Fruit fly (Drosophila melanogaster): ENCODE results near the gene AgmNAT.

The AgmNAT gene

DNA sequence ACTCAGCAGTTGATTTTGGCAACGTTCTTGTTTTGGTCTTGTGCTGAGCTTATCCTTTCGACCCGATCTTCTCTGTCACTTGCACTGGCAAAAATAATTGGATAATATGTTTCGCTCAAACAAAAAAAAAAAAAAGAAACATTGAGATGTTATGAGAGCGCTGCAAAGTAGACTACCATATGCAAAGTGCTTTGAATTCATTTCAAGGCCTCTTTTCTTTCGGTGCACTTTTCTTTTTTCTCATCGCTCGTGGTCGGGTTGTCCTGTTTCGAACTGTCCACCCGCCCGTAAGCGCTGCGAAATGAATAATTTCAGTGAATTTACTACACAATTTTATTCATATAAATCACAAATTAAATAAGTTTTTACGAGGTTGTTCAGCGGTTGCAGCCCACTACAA is 4.4 kb upstream of the AgmNAT start (continued):
- no peak for TF ChIP-seq CG8319 (GFP tag; optimal IDR thresholded peaks at IDR 0.05)
- TF ChIP-seq fd85E (GFP tag; optimal IDR thresholded peaks at IDR 0.05): no peak
- TF ChIP-seq achi (GFP tag; optimal IDR thresholded peaks at IDR 0.05): no peak
- TF ChIP-seq esn (GFP tag; optimal IDR thresholded peaks at IDR 0.05): no peak
- TF ChIP-seq eg (GFP tag; IDR thresholded peaks at IDR 0.05): no peak
- no peak for TF ChIP-seq Hr4 (GFP tag; optimal IDR thresholded peaks at IDR 0.05)
- TF ChIP-seq CG11294 (GFP tag; IDR thresholded peaks at IDR 0.05): no peak
- TF ChIP-seq Eip93F (GFP tag; optimal IDR thresholded peaks at IDR 0.05): no peak
- no peak for TF ChIP-seq Hr39 (GFP tag; optimal IDR thresholded peaks at IDR 0.05)
- TF ChIP-seq ss (GFP tag; optimal IDR thresholded peaks at IDR 0.05): no peak
- peak; percentile 62 for TF ChIP-seq svp (GFP tag)

DNA sequence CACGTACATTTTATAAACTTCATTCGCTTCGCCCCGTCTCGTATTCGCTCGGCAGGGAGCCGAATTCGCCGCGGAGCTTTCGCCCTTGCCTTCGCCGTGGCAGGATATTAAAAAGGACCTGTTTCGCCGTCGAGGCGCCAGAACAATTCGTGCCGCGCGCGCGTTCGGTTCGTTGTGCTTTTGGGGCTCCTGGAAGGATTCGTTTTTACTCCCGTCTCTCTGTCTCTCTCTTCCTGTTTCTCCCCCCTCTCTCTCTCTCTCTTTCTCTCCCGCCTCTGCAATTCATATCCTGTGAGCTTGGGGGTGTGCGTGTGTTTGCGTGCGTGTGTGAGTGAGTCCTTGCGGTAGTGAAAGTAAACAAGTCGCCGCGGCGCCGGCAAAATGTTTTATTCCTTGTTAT is 2.8 kb upstream of the AgmNAT start, which contains the start of gene CG15765:
Gene CG15765, plus strand, starts transcription at position 132 of the 400 bp plus-strand sequence.
- no peak for TF ChIP-seq CG31627 (GFP tag; optimal IDR thresholded peaks at IDR 0.05)
- no peak for TF ChIP-seq CG6276 (GFP tag; optimal IDR thresholded peaks at IDR 0.05)
- TF ChIP-seq Lpt (GFP tag; optimal IDR thresholded peaks at IDR 0.05): no peak
- TF ChIP-seq Hr39 (GFP tag; optimal IDR thresholded peaks at IDR 0.05): no peak
- no peak for TF ChIP-seq CG6808 (GFP tag; optimal IDR thresholded peaks at IDR 0.05)
- no peak for TF ChIP-seq Sox14 (GFP tag; optimal IDR thresholded peaks at IDR 0.05)
- TF ChIP-seq Eip93F (GFP tag; optimal IDR thresholded peaks at IDR 0.05): no peak
- no peak for TF ChIP-seq Smox (GFP tag; optimal IDR thresholded peaks at IDR 0.05)
- no peak for TF ChIP-seq Eip78C (GFP tag)
- TF ChIP-seq CG1621 (tag; optimal IDR thresholded peaks at IDR 0.05): no peak
- TF ChIP-seq spab (GFP tag; optimal IDR thresholded peaks at IDR 0.05): no peak
- no peak for TF ChIP-seq Sox102F (GFP tag; optimal IDR thresholded peaks at IDR 0.05)
- no peak for TF ChIP-seq CG9139 (GFP tag; optimal IDR thresholded peaks at IDR 0.05)
- no peak for TF ChIP-seq Met (GFP tag; optimal IDR thresholded peaks at IDR 0.05)
- no peak for TF ChIP-seq OdsH (GFP tag; optimal IDR thresholded peaks at IDR 0.05)

DNA sequence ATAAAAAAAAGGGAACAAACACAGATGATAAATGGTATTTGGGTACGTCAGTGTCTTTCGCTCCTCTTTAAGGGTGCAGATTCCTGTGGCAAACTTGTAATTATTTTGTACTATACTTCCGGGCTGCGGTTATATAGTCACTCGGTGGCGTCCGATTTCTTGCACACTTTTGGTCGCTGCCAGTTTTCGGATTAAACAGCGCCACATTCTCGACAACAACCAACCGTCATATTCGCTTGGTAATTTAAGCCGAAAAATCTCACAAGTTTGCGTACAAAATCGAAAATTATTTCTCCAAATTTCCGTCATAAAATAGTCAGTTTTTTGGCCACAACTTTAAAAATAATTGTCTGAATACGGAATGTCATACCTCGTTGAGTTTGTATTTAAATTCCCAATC is 1.6 kb upstream of the AgmNAT start:
- TF ChIP-seq Eip75B (GFP tag; optimal IDR thresholded peaks at IDR 0.05) (no peak), Sox15 (GFP tag; optimal IDR thresholded peaks at IDR 0.05) (no peak), Ets21C (GFP tag; optimal IDR thresholded peaks at IDR 0.05) (no peak), dsx (GFP tag; optimal IDR thresholded peaks at IDR 0.05; ENCODE audit: poor library complexity, severe bottlenecking) (no peak), Ets96B (tag; optimal IDR thresholded peaks at IDR 0.05) (no peak), Met (GFP tag; optimal IDR thresholded peaks at IDR 0.05) (no peak), CG8319 (GFP tag; optimal IDR thresholded peaks at IDR 0.05) (no peak), lz (GFP tag; optimal IDR thresholded peaks at IDR 0.05) (no peak), fd59A (GFP tag; optimal IDR thresholded peaks at IDR 0.05) (no peak), Lpt (GFP tag; optimal IDR thresholded peaks at IDR 0.05) (no peak), Eip78C (GFP tag) (no peak), Hr4 (GFP tag; optimal IDR thresholded peaks at IDR 0.05) (no peak)

DNA sequence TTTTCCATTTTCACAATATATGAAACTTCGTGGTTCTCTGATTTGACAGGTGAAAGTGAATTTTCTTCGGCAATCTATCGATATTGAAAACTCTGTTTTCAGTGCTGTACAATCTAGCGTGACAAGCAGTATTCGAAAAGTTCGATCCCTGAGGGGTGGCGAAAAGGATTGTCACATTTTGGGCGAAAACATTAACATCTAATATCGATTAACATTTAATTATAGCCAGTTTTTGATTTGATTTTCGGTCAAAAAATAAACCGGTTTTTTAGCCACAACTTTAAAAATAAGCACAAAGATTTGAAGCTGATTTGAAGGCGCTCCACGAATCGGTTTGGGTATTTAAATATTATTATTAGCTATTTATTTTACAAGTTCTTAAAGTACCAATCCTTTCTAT is 2.7 kb downstream of the AgmNAT start, which contains the start of gene CG44329:
Gene CG44329, minus strand, starts transcription at position 101 of the 400 bp plus-strand sequence.
- TF ChIP-seq CG31627 (GFP tag; optimal IDR thresholded peaks at IDR 0.05): no peak
- no peak for TF ChIP-seq dsx (GFP tag; optimal IDR thresholded peaks at IDR 0.05; ENCODE audit: poor library complexity, severe bottlenecking)

DNA sequence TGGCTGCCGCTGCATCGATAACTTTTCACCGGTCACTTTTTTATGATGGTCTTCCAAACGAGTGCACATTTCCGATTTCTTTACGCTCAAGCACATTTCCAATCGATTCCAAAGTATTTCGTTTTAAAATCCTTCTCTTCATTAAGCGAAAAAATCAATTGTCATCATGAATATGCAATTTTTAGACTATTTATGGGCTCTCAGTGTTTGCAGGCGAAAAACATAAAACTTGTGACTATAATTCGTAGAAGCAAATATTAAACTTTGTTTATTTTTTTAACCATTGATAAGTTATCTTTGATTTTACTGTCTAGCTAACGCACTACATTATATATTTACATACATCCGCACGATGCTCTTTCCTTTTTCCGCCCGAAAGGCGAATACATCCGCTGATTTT is 7.0 kb downstream of the AgmNAT start, which contains the start of gene Prosbeta2R1:
Gene Prosbeta2R1, plus strand, starts transcription at position 301 of the 400 bp plus-strand sequence.
- TF ChIP-seq CG4318 (GFP tag; optimal IDR thresholded peaks at IDR 0.05) (no peak), ss (GFP tag; optimal IDR thresholded peaks at IDR 0.05) (no peak), OdsH (GFP tag; optimal IDR thresholded peaks at IDR 0.05) (no peak), CG10631 (GFP tag; optimal IDR thresholded peaks at IDR 0.05) (no peak), CG8632 (GFP tag; optimal IDR thresholded peaks at IDR 0.05) (no peak), CG6163 (GFP tag; IDR thresholded peaks at IDR 0.05) (no peak), Ets96B (tag; optimal IDR thresholded peaks at IDR 0.05) (no peak), eg (GFP tag; IDR thresholded peaks at IDR 0.05) (no peak), cyc (GFP tag; optimal IDR thresholded peaks at IDR 0.05) (no peak), CG9139 (GFP tag; optimal IDR thresholded peaks at IDR 0.05) (no peak), Hr4 (GFP tag; optimal IDR thresholded peaks at IDR 0.05) (no peak), CG6808 (GFP tag; optimal IDR thresholded peaks at IDR 0.05) (no peak)

All from whole organism, prepupa.